Fruit fly (Drosophila melanogaster): ENCODE measurements around the gene Rip11.

Rip11 gene

DNA sequence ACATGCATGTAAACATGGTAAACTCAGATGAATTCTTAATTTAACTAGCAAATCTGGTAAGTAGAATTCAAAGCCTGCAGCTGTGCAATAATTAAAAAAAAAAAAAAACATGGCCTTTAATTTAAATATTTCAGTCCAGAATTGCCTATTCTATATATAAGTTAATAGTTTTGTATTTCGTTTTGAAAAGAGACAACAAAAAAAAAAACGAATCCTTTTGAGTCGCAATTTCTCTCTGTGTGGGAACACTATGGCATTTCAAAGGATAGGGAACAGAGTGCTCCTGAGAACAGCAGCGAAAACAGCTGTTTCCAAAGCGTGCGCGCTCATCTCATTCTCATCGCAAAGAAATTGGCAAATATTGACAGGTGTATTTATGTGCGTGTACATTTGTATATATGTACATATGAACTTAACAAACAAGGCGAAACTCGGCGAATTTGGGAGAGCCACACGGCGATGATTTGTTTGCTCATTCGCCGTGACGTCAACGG is 1.7 kb downstream of the Rip11 start:
- TF ChIP-seq CG8159 (tag; optimal IDR thresholded peaks at IDR 0.05) (peak; percentile 68), Pif1B (GFP tag; optimal IDR thresholded peaks at IDR 0.05) (peak; percentile 57), CG14655 (GFP tag; optimal IDR thresholded peaks at IDR 0.05) (peak; percentile 84), CG34367 (tag; optimal IDR thresholded peaks at IDR 0.05) (peak; percentile 50), D1 (tag; optimal IDR thresholded peaks at IDR 0.05) (no peak), CG32121 (GFP tag; IDR thresholded peaks at IDR 0.05) (0 out of 2 replicates have a peak, but pooled peaks have one; percentile 49), fd96Ca (GFP tag; IDR thresholded peaks at IDR 0.05) (0 out of 3 replicates have a peak, but pooled peaks have one; percentile 25), CG10348 (GFP tag; IDR thresholded peaks at IDR 0.05) (no peak), CG13204 (GFP tag; optimal IDR thresholded peaks at IDR 0.05) (no peak), EcR (GFP tag; optimal IDR thresholded peaks at IDR 0.05) (no peak), CG9948 (tag; optimal IDR thresholded peaks at IDR 0.05) (peak; percentile 64), CG12605 (GFP tag; IDR thresholded peaks at IDR 0.05) (0 out of 2 replicates have a peak, but pooled peaks have one; percentile 36), gl (tag; optimal IDR thresholded peaks at IDR 0.05) (no peak), Ets98B (GFP tag; IDR thresholded peaks at IDR 0.05) (peak; percentile 61), CG4496 (GFP tag; IDR thresholded peaks at IDR 0.05) (peak; percentile 52; the same call in 1 of the 3 replicates), Snoo (tag; optimal IDR thresholded peaks at IDR 0.05) (peak; percentile 45), CG17806 (tag; optimal IDR thresholded peaks at IDR 0.05) (peak; percentile 67), CG8301 (tag; optimal IDR thresholded peaks at IDR 0.05) (peak; percentile 73), rn (GFP tag; IDR thresholded peaks at IDR 0.05) (peak; percentile 39; the same call in 1 of the 2 replicates), Pif1A (GFP tag; optimal IDR thresholded peaks at IDR 0.05) (peak; percentile 73), CG15710 (tag; optimal IDR thresholded peaks at IDR 0.05) (peak; percentile 46)

DNA sequence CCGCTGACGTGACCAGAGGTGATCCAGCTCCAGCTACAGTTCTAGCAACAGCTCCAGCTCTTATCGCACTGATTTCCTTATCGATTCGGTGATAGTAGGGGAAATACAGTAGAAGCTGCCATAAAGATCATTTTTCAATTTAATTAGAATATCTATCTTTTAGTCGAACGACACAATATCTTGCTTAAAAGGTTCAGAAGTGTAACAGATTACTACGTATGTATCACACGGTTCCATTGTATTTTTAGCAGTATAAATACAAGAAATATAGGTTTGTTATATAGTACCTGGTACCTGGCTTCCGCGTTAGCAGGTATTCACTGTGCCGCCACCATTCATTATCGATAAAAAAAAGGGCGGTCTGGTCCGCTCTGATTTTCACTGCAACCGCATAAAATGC is 2.6 kb downstream of the Rip11 start:
- TF ChIP-seq CG15710 (tag; optimal IDR thresholded peaks at IDR 0.05), result peak; percentile 74
- no peak for TF ChIP-seq Pif1B (GFP tag; optimal IDR thresholded peaks at IDR 0.05)
- TF ChIP-seq EcR (GFP tag; optimal IDR thresholded peaks at IDR 0.05), result no peak
- peak; percentile 56 for TF ChIP-seq Ets98B (GFP tag; IDR thresholded peaks at IDR 0.05)
- TF ChIP-seq CG8301 (tag; optimal IDR thresholded peaks at IDR 0.05), result peak; percentile 71
- no peak for TF ChIP-seq CG12605 (GFP tag; IDR thresholded peaks at IDR 0.05)
- TF ChIP-seq fd96Ca (GFP tag; IDR thresholded peaks at IDR 0.05), result peak; percentile 66; the same call in 2 of the 3 replicates
- no peak for TF ChIP-seq CG10348 (GFP tag; IDR thresholded peaks at IDR 0.05)
- TF ChIP-seq CG14655 (GFP tag; optimal IDR thresholded peaks at IDR 0.05), result peak; percentile 78
- no peak for TF ChIP-seq CG32121 (GFP tag; IDR thresholded peaks at IDR 0.05)
- TF ChIP-seq CG9948 (tag; optimal IDR thresholded peaks at IDR 0.05), result peak; percentile 66
- TF ChIP-seq CG8159 (tag; optimal IDR thresholded peaks at IDR 0.05), result peak; percentile 75
- TF ChIP-seq gl (tag; optimal IDR thresholded peaks at IDR 0.05), result peak; percentile 5
- TF ChIP-seq CG17806 (tag; optimal IDR thresholded peaks at IDR 0.05), result peak; percentile 61
- TF ChIP-seq CG13204 (GFP tag; optimal IDR thresholded peaks at IDR 0.05), result peak; percentile 35
- peak; percentile 63 for TF ChIP-seq CG34367 (tag; optimal IDR thresholded peaks at IDR 0.05)
- no peak for TF ChIP-seq D1 (tag; optimal IDR thresholded peaks at IDR 0.05)
- TF ChIP-seq Snoo (tag; optimal IDR thresholded peaks at IDR 0.05), result peak; percentile 72
- TF ChIP-seq CG4496 (GFP tag; IDR thresholded peaks at IDR 0.05), result no peak; the same call in none of the 3 replicates

DNA sequence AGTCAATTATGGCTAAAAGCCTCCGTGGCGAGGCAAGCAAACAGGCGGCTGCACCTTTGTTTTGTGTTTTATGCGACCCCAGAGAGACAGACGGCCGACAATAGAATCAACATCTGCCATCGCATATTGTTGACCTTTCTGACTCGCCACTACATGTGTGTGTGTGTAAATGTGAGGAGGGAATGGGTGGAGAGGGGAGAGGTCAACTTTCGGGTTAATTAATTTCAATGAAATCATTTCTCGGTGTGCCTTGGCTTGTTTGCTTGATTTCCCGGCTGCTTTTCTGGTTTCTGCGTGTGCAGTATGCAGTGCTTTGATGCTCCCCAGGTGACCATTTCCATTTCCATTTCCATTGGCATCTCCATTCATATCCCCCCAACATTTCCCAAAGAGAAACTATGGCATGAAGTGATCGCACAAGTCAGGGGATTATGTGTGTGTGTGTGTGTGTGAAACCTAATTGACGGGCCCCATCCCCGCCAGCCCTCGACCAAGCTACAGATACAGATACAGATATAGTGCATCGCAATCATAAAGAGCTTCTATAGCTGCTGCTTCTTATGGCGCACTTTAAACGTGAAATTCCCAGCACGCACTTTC is 4.3 kb downstream of the Rip11 start:
- no peak for TF ChIP-seq CG12605 (GFP tag; IDR thresholded peaks at IDR 0.05)
- no peak for TF ChIP-seq Snoo (tag; optimal IDR thresholded peaks at IDR 0.05)
- TF ChIP-seq EcR (GFP tag; optimal IDR thresholded peaks at IDR 0.05), result no peak
- 0 out of 2 replicates have a peak, but pooled peaks have one; percentile 16 for TF ChIP-seq CG32121 (GFP tag; IDR thresholded peaks at IDR 0.05)
- TF ChIP-seq CG8301 (tag; optimal IDR thresholded peaks at IDR 0.05), result no peak
- TF ChIP-seq rn (GFP tag; IDR thresholded peaks at IDR 0.05), result no peak
- TF ChIP-seq Pif1B (GFP tag; optimal IDR thresholded peaks at IDR 0.05), result no peak

DNA sequence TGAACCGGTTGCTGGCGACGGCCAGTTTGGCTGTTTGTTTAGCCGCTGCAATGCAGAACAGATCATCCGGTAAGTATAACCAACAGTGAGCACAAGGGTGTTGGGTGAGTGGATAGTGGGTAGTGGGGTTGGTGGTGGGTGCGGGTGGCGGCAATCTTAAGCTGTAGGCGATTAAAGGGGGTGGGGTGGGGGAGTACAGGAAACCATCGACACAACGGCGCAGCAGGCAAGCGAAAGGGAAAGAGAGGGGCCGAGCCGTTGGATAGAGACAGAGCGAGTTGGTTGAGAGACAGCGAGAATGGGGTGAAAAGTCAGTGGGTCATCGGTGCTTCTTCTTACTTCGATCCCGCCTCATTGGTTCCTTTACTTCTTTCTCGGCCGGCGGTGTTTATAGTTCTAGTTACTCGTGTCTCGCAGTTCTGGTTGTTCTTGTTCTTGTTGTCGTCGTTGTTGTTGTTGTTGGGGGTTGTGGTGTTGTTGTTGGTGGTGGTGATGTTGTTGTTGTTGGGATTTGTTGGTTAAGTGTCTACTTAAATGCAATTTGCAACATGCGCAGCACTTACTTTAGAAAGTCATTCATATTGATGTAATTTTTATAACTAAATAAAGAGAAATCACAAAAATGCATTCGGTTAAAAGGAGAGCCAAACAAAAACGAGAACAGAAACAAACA is 11.0 kb downstream of the Rip11 start:
- TF ChIP-seq Ets98B (GFP tag; IDR thresholded peaks at IDR 0.05) (no peak), CG14655 (GFP tag; optimal IDR thresholded peaks at IDR 0.05) (no peak), CG17806 (tag; optimal IDR thresholded peaks at IDR 0.05) (no peak)

DNA sequence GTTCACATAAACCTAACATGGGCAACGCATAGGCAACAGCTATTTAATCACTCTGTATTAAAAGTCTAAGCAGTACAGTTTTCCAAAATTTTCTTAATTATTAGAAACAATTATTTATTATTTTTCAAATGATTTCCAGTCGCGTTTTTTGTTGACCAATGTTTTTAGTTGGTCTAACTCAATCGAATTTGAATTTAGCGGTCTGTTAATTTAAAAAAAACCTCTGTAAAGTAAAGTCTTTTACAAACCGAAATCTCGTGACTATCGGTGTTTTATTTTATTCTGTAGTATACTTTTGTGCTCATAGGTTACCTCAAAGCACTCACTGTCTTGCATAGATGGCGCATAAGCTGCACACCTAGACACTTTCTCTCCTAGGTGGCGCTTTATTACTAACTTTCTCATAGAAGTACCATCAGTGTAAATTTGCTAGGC is 12.3 kb downstream of the Rip11 start:
- TF ChIP-seq CG17806 (tag; optimal IDR thresholded peaks at IDR 0.05), result no peak
- peak; percentile 34; the same call in 1 of the 3 replicates for TF ChIP-seq CG4496 (GFP tag; IDR thresholded peaks at IDR 0.05)

DNA sequence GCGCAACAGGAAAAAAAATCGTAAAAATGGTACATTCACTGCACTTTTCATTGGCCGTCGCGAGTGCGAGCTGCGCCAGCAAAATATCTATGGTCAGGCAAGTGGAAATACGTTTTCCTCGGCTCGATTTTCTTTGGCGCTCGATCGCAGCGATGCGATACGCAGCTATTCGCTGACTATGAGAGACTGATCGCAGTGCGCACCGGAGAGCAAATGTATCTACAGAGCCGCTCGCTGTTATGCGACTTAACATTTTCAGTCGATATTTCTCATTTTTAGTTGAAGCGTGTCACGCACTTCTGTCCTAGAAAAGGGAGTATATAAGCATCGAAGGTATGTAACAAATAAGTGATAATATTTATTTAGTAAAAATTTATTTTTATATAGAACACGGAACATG is 12.7 kb downstream of the Rip11 start, which contains the start of gene wgn:
Gene wgn, minus strand, starts transcription at position 193 of the 400 bp plus-strand sequence.
- TF ChIP-seq Ets98B (GFP tag; IDR thresholded peaks at IDR 0.05) (peak; percentile 52; the same call in 1 of the 2 replicates), CG12605 (GFP tag; IDR thresholded peaks at IDR 0.05) (peak; percentile 41; the same call in 1 of the 2 replicates), rn (GFP tag; IDR thresholded peaks at IDR 0.05) (no peak), fd96Ca (GFP tag; IDR thresholded peaks at IDR 0.05) (no peak), CG13204 (GFP tag; optimal IDR thresholded peaks at IDR 0.05) (no peak), CG4496 (GFP tag; IDR thresholded peaks at IDR 0.05) (0 out of 3 replicates have a peak, but pooled peaks have one; percentile 54), Pif1B (GFP tag; optimal IDR thresholded peaks at IDR 0.05) (no peak), CG9948 (tag; optimal IDR thresholded peaks at IDR 0.05) (no peak), CG34367 (tag; optimal IDR thresholded peaks at IDR 0.05) (no peak), CG17806 (tag; optimal IDR thresholded peaks at IDR 0.05) (no peak), EcR (GFP tag; optimal IDR thresholded peaks at IDR 0.05) (no peak), CG32121 (GFP tag; IDR thresholded peaks at IDR 0.05) (peak; percentile 61), CG14655 (GFP tag; optimal IDR thresholded peaks at IDR 0.05) (no peak), CG10348 (GFP tag; IDR thresholded peaks at IDR 0.05) (no peak), CG15710 (tag; optimal IDR thresholded peaks at IDR 0.05) (no peak), Pif1A (GFP tag; optimal IDR thresholded peaks at IDR 0.05) (no peak)
